Fruit fly (Drosophila melanogaster) whole organism, embryonic: ENCODE measurements around the gene CG33703.

Source experiments
- CG10366 ChIP-seq: fragments of 200-800 bp; sonication (Bioruptor generic); IDR thresholded peaks from 2 replicates; pipeline ENCODE4 v1.3.6; 2022; ENCODE audit warnings: missing biosample characterization, missing genetic modification characterization
- CG1233 ChIP-seq: fragments of 200-800 bp; sonication (Bioruptor generic); optimal IDR thresholded peaks from 4 replicates; lab custom pipeline; 2018; ENCODE audit warnings: missing biosample characterization, mild to moderate bottlenecking, missing genetic modification characterization
- CG12391 ChIP-seq: fragments of 200-800 bp; sonication (Bioruptor generic); optimal IDR thresholded peaks from 3 replicates; lab custom pipeline; 2018; ENCODE audit warnings: missing biosample characterization, mild to moderate bottlenecking, missing genetic modification characterization, moderate library complexity
- CG12659 ChIP-seq: fragments of 200-800 bp; sonication (Bioruptor generic); optimal IDR thresholded peaks from 3 replicates; lab custom pipeline; 2017; ENCODE audit warnings: mild to moderate bottlenecking, missing biosample characterization, missing genetic modification reagents, missing genetic modification characterization
- CG13287 ChIP-seq: fragments of 200-800 bp; sonication (Bioruptor generic); IDR thresholded peaks from 2 replicates; pipeline ENCODE4 v1.3.6; 2022; ENCODE audit warnings: missing biosample characterization, missing genetic modification characterization; ENCODE audit not compliant: partially characterized antibody
- CG14710 ChIP-seq: fragments of 200-800 bp; sonication (Bioruptor generic); optimal IDR thresholded peaks from 3 replicates; lab custom pipeline; 2019; ENCODE audit warnings: missing biosample characterization, mild to moderate bottlenecking, missing genetic modification characterization, moderate library complexity
- CG15073 ChIP-seq: fragments of 200-800 bp; sonication (Bioruptor generic); optimal IDR thresholded peaks from 2 replicates; lab custom pipeline; 2016; ENCODE audit warnings: missing biosample characterization, missing genetic modification characterization
- CG15601 ChIP-seq: fragments of 200-800 bp; sonication (Bioruptor generic); optimal IDR thresholded peaks from 3 replicates; lab custom pipeline; 2019; ENCODE audit warnings: missing biosample characterization, mild to moderate bottlenecking, missing genetic modification characterization, moderate library complexity
- CG15696 ChIP-seq: fragments of 200-800 bp; sonication (Bioruptor generic); optimal IDR thresholded peaks from 2 replicates; lab custom pipeline; 2019; ENCODE audit warnings: missing biosample characterization, mild to moderate bottlenecking, missing genetic modification characterization, moderate library complexity
- CG17829 ChIP-seq: fragments of 200-800 bp; optimal IDR thresholded peaks from 2 replicates; lab custom pipeline; 2019; ENCODE audit warnings: missing biosample characterization, mild to moderate bottlenecking, missing genetic modification characterization, moderate library complexity
- CG1792 ChIP-seq: fragments of 200-800 bp; sonication (Bioruptor generic); optimal IDR thresholded peaks from 2 replicates; lab custom pipeline; 2016; ENCODE audit warnings: missing biosample characterization, missing genetic modification characterization
- CG18619 ChIP-seq: fragments of 200-800 bp; sonication (Bioruptor generic); optimal IDR thresholded peaks from 3 replicates; lab custom pipeline; 2017; ENCODE audit warnings: missing biosample characterization, mild to moderate bottlenecking, missing genetic modification characterization
- CG32767 ChIP-seq: fragments of 200-800 bp; sonication (Bioruptor generic); IDR thresholded peaks from 2 replicates; pipeline ENCODE4 v1.3.6; 2022; ENCODE audit warnings: missing biosample characterization, missing genetic modification characterization
- CG4360 ChIP-seq: fragments of 200-800 bp; sonication (Bioruptor generic); IDR thresholded peaks from 2 replicates; pipeline ENCODE4 v1.3.6; 2022; ENCODE audit warnings: missing biosample characterization, missing genetic modification characterization
- CG4617 ChIP-seq: fragments of 200-800 bp; sonication (Bioruptor generic); optimal IDR thresholded peaks from 3 replicates; lab custom pipeline; 2016; ENCODE audit warnings: missing biosample characterization, missing genetic modification characterization, borderline replicate concordance
- CG6854 ChIP-seq: fragments of 200-800 bp; sonication (Bioruptor generic); optimal IDR thresholded peaks from 3 replicates; lab custom pipeline; 2017; ENCODE audit warnings: missing biosample characterization, mild to moderate bottlenecking, missing genetic modification characterization
- CG8924 ChIP-seq: fragments of 200-800 bp; optimal IDR thresholded peaks from 3 replicates; lab custom pipeline; 2019; ENCODE audit warnings: missing biosample characterization, mild to moderate bottlenecking, missing genetic modification characterization, moderate library complexity
- CG9609 ChIP-seq: fragments of 200-800 bp; sonication (Bioruptor generic); optimal IDR thresholded peaks from 3 replicates; lab custom pipeline; 2016; ENCODE audit warnings: missing biosample characterization, missing genetic modification characterization
- Dp ChIP-seq: fragments of 200-800 bp; sonication (Bioruptor generic); optimal IDR thresholded peaks from 2 replicates; lab custom pipeline; 2018; ENCODE audit warnings: missing biosample characterization, mild to moderate bottlenecking, missing genetic modification characterization, moderate library complexity
- E2f2 ChIP-seq: fragments of 200-800 bp; sonication (Bioruptor generic); IDR thresholded peaks from 2 replicates; pipeline ENCODE4 v1.3.6; 2022; ENCODE audit warnings: missing biosample characterization, missing genetic modification characterization
- Fer1 ChIP-seq: fragments of 200-800 bp; sonication (Bioruptor generic); optimal IDR thresholded peaks from 2 replicates; lab custom pipeline; 2017; ENCODE audit warnings: missing biosample characterization, mild to moderate bottlenecking, missing genetic modification characterization
- H15 ChIP-seq: fragments of 200-800 bp; sonication (Bioruptor generic); IDR thresholded peaks from 3 replicates; pipeline ENCODE4 v1.3.6; 2022; ENCODE audit warnings: missing biosample characterization, missing genetic modification characterization
- Hmr ChIP-seq: fragments of 200-800 bp; sonication (Bioruptor generic); optimal IDR thresholded peaks from 3 replicates; lab custom pipeline; 2017; ENCODE audit warnings: mild to moderate bottlenecking, missing biosample characterization, missing genetic modification reagents, missing genetic modification characterization
- Hmx ChIP-seq: fragments of 200-800 bp; sonication (Bioruptor generic); optimal IDR thresholded peaks from 2 replicates; lab custom pipeline; 2016; ENCODE audit warnings: missing biosample characterization, missing genetic modification characterization
- MESR4 ChIP-seq: fragments of 200-800 bp; sonication (Bioruptor generic); optimal IDR thresholded peaks from 2 replicates; lab custom pipeline; 2018; ENCODE audit warnings: missing biosample characterization, mild to moderate bottlenecking, missing genetic modification characterization, moderate library complexity
- Poxn ChIP-seq: fragments of 200-800 bp; sonication (Bioruptor generic); IDR thresholded peaks from 2 replicates; pipeline ENCODE4 v1.3.6; 2022; ENCODE audit warnings: missing biosample characterization, missing genetic modification characterization
- Stat92E ChIP-seq, 3 experiments: fragments of >200 bp in 2 of 3; fragments of 200-800 bp in 1 of 3; sonication (Bioruptor generic) in 1 of 3; optimal IDR thresholded peaks; 2 replicates each; lab custom pipeline; 2017 to 2019; ENCODE audit warnings: missing biosample characterization in 3 of 3, missing genetic modification characterization in 3 of 3, mild to moderate bottlenecking in 1 of 3, moderate library complexity in 1 of 3
- TFAM ChIP-seq: fragments of 200-800 bp; sonication (Bioruptor generic); optimal IDR thresholded peaks from 2 replicates; lab custom pipeline; 2017; ENCODE audit warnings: missing biosample characterization, missing genetic modification characterization, inconsistent platforms
- YL-1 ChIP-seq: fragments of 200-800 bp; sonication (Bioruptor generic); optimal IDR thresholded peaks from 3 replicates; lab custom pipeline; 2017; ENCODE audit warnings: missing biosample characterization, mild to moderate bottlenecking, missing genetic modification characterization
- amos ChIP-seq: fragments of 200-800 bp; sonication (Bioruptor generic); IDR thresholded peaks from 2 replicates; pipeline ENCODE4 v1.3.6; 2022; ENCODE audit warnings: missing biosample characterization, missing genetic modification characterization; ENCODE audit not compliant: partially characterized antibody
- ara ChIP-seq: fragments of 200-800 bp; sonication (Bioruptor generic); IDR thresholded peaks from 2 replicates; pipeline ENCODE4 v1.3.6; 2022; ENCODE audit warnings: missing biosample characterization, missing genetic modification characterization
- ci ChIP-seq: fragments of 200-800 bp; sonication (Bioruptor generic); IDR thresholded peaks from 3 replicates; pipeline ENCODE4 v1.3.6; 2022; ENCODE audit warnings: missing biosample characterization, missing genetic modification characterization
- cwo ChIP-seq: fragments of 200-800 bp; sonication (Bioruptor generic); optimal IDR thresholded peaks from 3 replicates; lab custom pipeline; 2017; ENCODE audit warnings: missing biosample characterization, missing genetic modification characterization, mild to moderate bottlenecking, moderate library complexity, missing genetic modification reagents
- exex ChIP-seq: fragments of 200-800 bp; sonication (Bioruptor generic); optimal IDR thresholded peaks from 4 replicates; lab custom pipeline; 2018; ENCODE audit warnings: missing biosample characterization, mild to moderate bottlenecking, missing genetic modification characterization, moderate library complexity
- fd96Cb ChIP-seq: fragments of 200-800 bp; sonication (Bioruptor generic); optimal IDR thresholded peaks from 2 replicates; lab custom pipeline; 2018; ENCODE audit warnings: missing biosample characterization, mild to moderate bottlenecking, missing genetic modification characterization, moderate library complexity
- gcm ChIP-seq: fragments of 200-800 bp; sonication (Bioruptor generic); optimal IDR thresholded peaks from 2 replicates; lab custom pipeline; 2019; ENCODE audit warnings: missing biosample characterization, mild to moderate bottlenecking, missing genetic modification characterization, moderate library complexity
- gem ChIP-seq: fragments of 200-800 bp; sonication (Bioruptor generic); optimal IDR thresholded peaks from 2 replicates; lab custom pipeline; 2019; ENCODE audit warnings: missing biosample characterization, mild to moderate bottlenecking, missing genetic modification characterization, moderate library complexity
- gfzf ChIP-seq: fragments of 200-800 bp; sonication (Bioruptor generic); optimal IDR thresholded peaks from 2 replicates; lab custom pipeline; 2016; ENCODE audit warnings: missing biosample characterization, mild to moderate bottlenecking, missing genetic modification characterization, moderate library complexity
- hbn ChIP-seq: fragments of 200-800 bp; sonication (Bioruptor generic); IDR thresholded peaks from 2 replicates; pipeline ENCODE4 v1.3.6; 2022; ENCODE audit warnings: missing biosample characterization, missing genetic modification characterization; ENCODE audit not compliant: partially characterized antibody
- hkb ChIP-seq, 2 experiments: fragments of 200-800 bp in 1 of 2; fragments of >200 bp in 1 of 2; sonication (Bioruptor generic) in 1 of 2; IDR thresholded peaks in 1 of 2; optimal IDR thresholded peaks in 1 of 2; 2 replicates each; pipeline versions ENCODE4 v1.3.6 to Lab custom; 2017 to 2022; ENCODE audit warnings: missing biosample characterization in 1 of 2, missing genetic modification characterization in 1 of 2
- mirr ChIP-seq: fragments of 200-800 bp; sonication (Bioruptor generic); optimal IDR thresholded peaks from 3 replicates; lab custom pipeline; 2018; ENCODE audit warnings: missing biosample characterization, mild to moderate bottlenecking, missing genetic modification characterization
- onecut ChIP-seq: fragments of 200-800 bp; sonication (Bioruptor generic); IDR thresholded peaks from 2 replicates; pipeline ENCODE4 v1.3.6; 2022; ENCODE audit warnings: missing biosample characterization, missing genetic modification characterization
- phol ChIP-seq: fragments of 200-800 bp; sonication (Bioruptor generic); optimal IDR thresholded peaks from 3 replicates; lab custom pipeline; 2018; ENCODE audit warnings: missing biosample characterization, mild to moderate bottlenecking, missing genetic modification characterization, moderate library complexity
- pzg ChIP-seq: fragments of 200-800 bp; sonication (Bioruptor generic); optimal IDR thresholded peaks from 3 replicates; lab custom pipeline; 2018; ENCODE audit warnings: missing biosample characterization, mild to moderate bottlenecking, missing genetic modification characterization, moderate library complexity
- rib ChIP-seq: fragments of 200-800 bp; sonication (Bioruptor generic); IDR thresholded peaks from 2 replicates; pipeline ENCODE4 v1.3.6; 2022; ENCODE audit warnings: missing biosample characterization, missing genetic modification characterization
- sd ChIP-seq: fragments of 200-800 bp; sonication (Bioruptor generic); optimal IDR thresholded peaks from 3 replicates; lab custom pipeline; 2018; ENCODE audit warnings: missing biosample characterization, mild to moderate bottlenecking, missing genetic modification characterization, moderate library complexity
- sens ChIP-seq: fragments of 200-800 bp; sonication (Bioruptor generic); peaks from one replicate; lab custom pipeline; 2016; ENCODE audit warnings: missing biosample characterization, missing genetic modification characterization
- trem ChIP-seq: fragments of 200-800 bp; optimal IDR thresholded peaks from 3 replicates; lab custom pipeline; 2019; ENCODE audit warnings: missing biosample characterization, mild to moderate bottlenecking, missing genetic modification characterization, moderate library complexity
- unpg ChIP-seq: fragments of 200-800 bp; sonication (Bioruptor generic); optimal IDR thresholded peaks from 3 replicates; lab custom pipeline; 2018; ENCODE audit warnings: missing biosample characterization, mild to moderate bottlenecking, missing genetic modification characterization, moderate library complexity

The CG33703 gene

DNA sequence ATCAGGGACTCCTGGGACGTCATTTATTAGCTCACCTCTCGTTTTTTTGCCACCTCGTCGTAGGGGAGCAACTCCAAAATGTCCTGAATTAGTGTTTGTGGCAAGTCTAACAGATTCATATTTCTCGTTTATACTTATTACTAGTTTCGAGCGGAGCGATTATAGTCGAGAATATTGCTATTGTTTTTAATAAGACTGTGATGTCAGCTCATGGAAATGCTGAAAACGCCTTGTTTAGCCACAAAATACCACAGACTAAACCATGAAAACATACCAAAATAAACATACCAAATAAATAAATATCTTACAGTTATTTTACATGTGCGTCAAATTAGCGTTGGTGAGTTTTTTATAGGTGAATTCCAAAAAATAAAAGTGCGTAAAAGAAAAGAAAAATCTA, 24.9 kb downstream of the CG33703 start, which contains the start of gene pall (continued):
- no peak; the same call in 2 of the 3 replicates for TF ChIP-seq ci (GFP tag; lab: Robert Waterston, UW)
- no peak for TF ChIP-seq hkb (optimal IDR thresholded peaks at IDR 0.05; lab: Kevin White, UChicago)
- TF ChIP-seq hkb (GFP tag; IDR thresholded peaks at IDR 0.05; lab: Robert Waterston, UW) = no peak; the same call in 1 of the 2 replicates
- no peak for TF ChIP-seq CG9609
- TF ChIP-seq exex (tag; lab: Kevin White, UChicago) = peak; percentile 2
- TF ChIP-seq gcm (GFP tag; lab: Kevin White, UChicago) = no peak
- no peak for TF ChIP-seq mirr (GFP tag; lab: Kevin White, UChicago)
- peak; percentile 32 for TF ChIP-seq CG14710 (tag; lab: Kevin White, UChicago)
- TF ChIP-seq cwo (GFP tag; lab: Kevin White, UChicago) = no peak
- peak; percentile 20 for TF ChIP-seq CG15601 (tag; lab: Kevin White, UChicago)
- peak; percentile 92 for TF ChIP-seq gfzf
- TF ChIP-seq CG15696 (tag; lab: Kevin White, UChicago) = no peak
- peak; percentile 57; the same call in 1 of the 2 replicates for TF ChIP-seq E2f2 (GFP tag; lab: Robert Waterston, UW)
- no peak for TF ChIP-seq TFAM (GFP tag; lab: Kevin White, UChicago)
- no peak for TF ChIP-seq H15 (GFP tag; lab: Robert Waterston, UW)
- TF ChIP-seq MESR4 (GFP tag; lab: Kevin White, UChicago) = peak; percentile 85
- peak; percentile 38 for TF ChIP-seq CG8924 (tag; lab: Kevin White, UChicago)
- peak; percentile 34 for TF ChIP-seq Fer1 (GFP tag; lab: Kevin White, UChicago)
- TF ChIP-seq Hmr = no peak
- no peak for TF ChIP-seq amos (GFP tag; lab: Robert Waterston, UW)
- no peak for TF ChIP-seq rib (GFP tag; lab: Robert Waterston, UW)
- TF ChIP-seq CG1233 = no peak
- no peak for TF ChIP-seq CG10366 (GFP tag; lab: Robert Waterston, UW)
- no peak for TF ChIP-seq CG32767 (GFP tag; lab: Robert Waterston, UW)
- TF ChIP-seq CG1792 (GFP tag; lab: Kevin White, UChicago) = no peak
- TF ChIP-seq sd (tag; lab: Kevin White, UChicago) = no peak
- TF ChIP-seq CG17829 (tag; lab: Kevin White, UChicago) = peak; percentile 37
- peak; percentile 20 for TF ChIP-seq CG12391
- TF ChIP-seq CG13287 (GFP tag; lab: Robert Waterston, UW) = peak; percentile 54; the same call in 1 of the 2 replicates
- TF ChIP-seq CG4360 (GFP tag; lab: Robert Waterston, UW) = no peak
- TF ChIP-seq CG4617 (GFP tag; lab: Kevin White, UChicago) = peak; percentile 77
- TF ChIP-seq trem (tag; lab: Kevin White, UChicago) = peak; percentile 60
- TF ChIP-seq Stat92E (GFP tag; optimal IDR thresholded peaks at IDR 0.05; lab: Kevin White, UChicago) = peak in 1 of 3 experiments; percentile 56
- TF ChIP-seq CG18619 (GFP tag; lab: Kevin White, UChicago) = no peak
- TF ChIP-seq hbn = peak; percentile 33; the same call in 1 of the 2 replicates
- TF ChIP-seq ara (GFP tag; lab: Robert Waterston, UW) = no peak
- TF ChIP-seq gem (tag; lab: Kevin White, UChicago) = no peak
- TF ChIP-seq sens = peak; percentile 70
- TF ChIP-seq pzg (GFP tag; lab: Kevin White, UChicago) = peak; percentile 86
- no peak for TF ChIP-seq fd96Cb (tag; lab: Kevin White, UChicago)
- peak; percentile 63 for TF ChIP-seq YL-1
- peak; percentile 55 for TF ChIP-seq Dp
- no peak for TF ChIP-seq CG15073 (GFP tag; lab: Kevin White, UChicago)
- TF ChIP-seq CG6854 (GFP tag; lab: Kevin White, UChicago) = peak; percentile 13
- TF ChIP-seq onecut (GFP tag; lab: Robert Waterston, UW) = no peak
- no peak for TF ChIP-seq Poxn (GFP tag; lab: Robert Waterston, UW)
- no peak for TF ChIP-seq unpg (GFP tag; lab: Kevin White, UChicago)
- TF ChIP-seq Hmx (GFP tag; lab: Kevin White, UChicago) = no peak
- TF ChIP-seq CG12659 (GFP tag; lab: Kevin White, UChicago) = peak; percentile 64
- no peak for TF ChIP-seq phol (tag; lab: Kevin White, UChicago)
